Worm (Caenorhabditis elegans) whole organism, L3 larva: ENCODE data around the gene F45E4.5.

Experiments used
- R02D3.7 ChIP-seq: fragments of 150-350 bp; optimal IDR thresholded peaks from 2 replicates; lab custom pipeline; 2014; ENCODE audit warnings: missing biosample characterization, missing genetic modification characterization
- ama-1 ChIP-seq: fragments of 150-350 bp; optimal IDR thresholded peaks from 2 replicates; lab custom pipeline; 2018
- ceh-16 ChIP-seq: sonication (generic microtip); optimal IDR thresholded peaks from 2 replicates; lab custom pipeline; 2017; ENCODE audit warnings: missing biosample characterization, missing genetic modification characterization
- egl-27 ChIP-seq: sonication (generic microtip); optimal IDR thresholded peaks from 4 replicates; lab custom pipeline; 2017; ENCODE audit warnings: missing biosample characterization, missing genetic modification reagents, missing genetic modification characterization
- egl-5 ChIP-seq: fragments of 150-350 bp; optimal IDR thresholded peaks from 2 replicates; lab custom pipeline; 2017; ENCODE audit warnings: missing biosample characterization, missing genetic modification reagents, missing genetic modification characterization, inconsistent platforms
- elt-1 ChIP-seq: fragments of 150-350 bp; optimal IDR thresholded peaks from 2 replicates; lab custom pipeline; 2014; ENCODE audit warnings: missing biosample characterization, missing genetic modification characterization
- elt-2 ChIP-seq: sonication (generic microtip); optimal IDR thresholded peaks from 2 replicates; lab custom pipeline; 2016; ENCODE audit warnings: missing genetic modification reagents, mild to moderate bottlenecking, missing genetic modification characterization, missing compliant biosample characterization
- elt-3 ChIP-seq, 3 experiments: fragments of 150-350 bp in 1 of 3; sonication (generic microtip) in 2 of 3; optimal IDR thresholded peaks; 2 replicates in 2 of 3; 4 replicates in 1 of 3; lab custom pipeline; 2014 to 2017; ENCODE audit warnings: missing biosample characterization in 3 of 3, missing genetic modification characterization in 3 of 3
- fkh-10 ChIP-seq: sonication (generic microtip); optimal IDR thresholded peaks from 2 replicates; lab custom pipeline; 2017; ENCODE audit warnings: missing biosample characterization, missing genetic modification reagents, missing genetic modification characterization
- fkh-2 ChIP-seq: fragments of 150-350 bp; optimal IDR thresholded peaks from 2 replicates; lab custom pipeline; 2014; ENCODE audit warnings: missing biosample characterization, missing genetic modification reagents, missing genetic modification characterization
- fos-1 ChIP-seq: fragments of 150-350 bp; optimal IDR thresholded peaks from 2 replicates; lab custom pipeline; 2014; ENCODE audit warnings: missing biosample characterization, missing genetic modification characterization
- hmg-11 ChIP-seq: sonication (generic microtip); optimal IDR thresholded peaks from 2 replicates; lab custom pipeline; 2016; ENCODE audit warnings: missing genetic modification characterization, missing compliant biosample characterization
- lin-15B ChIP-seq: fragments of 150-350 bp; optimal IDR thresholded peaks from 2 replicates; lab custom pipeline; 2014; ENCODE audit warnings: missing biosample characterization, missing genetic modification characterization
- lin-39 ChIP-seq: fragments of 150-350 bp; optimal IDR thresholded peaks from 2 replicates; lab custom pipeline; 2018; ENCODE audit warnings: missing biosample characterization, missing genetic modification reagents, missing genetic modification characterization
- mdl-1 ChIP-seq: fragments of 150-350 bp; optimal IDR thresholded peaks from 2 replicates; lab custom pipeline; 2014; ENCODE audit warnings: missing biosample characterization, missing genetic modification characterization
- mml-1 ChIP-seq: fragments of 150-350 bp; sonication (generic microtip); optimal IDR thresholded peaks from 3 replicates; lab custom pipeline; 2014; ENCODE audit warnings: missing biosample characterization, missing genetic modification characterization
- nfya-1 ChIP-seq: sonication (generic microtip); optimal IDR thresholded peaks from 2 replicates; lab custom pipeline; 2017; ENCODE audit warnings: missing genetic modification characterization, mild to moderate bottlenecking, missing compliant biosample characterization, antibody characterized with exemption, moderate library complexity; ENCODE audit not compliant: insufficient read depth
- nhr-11 ChIP-seq: fragments of 150-350 bp; optimal IDR thresholded peaks from 2 replicates; lab custom pipeline; 2014; ENCODE audit warnings: missing biosample characterization, missing genetic modification characterization
- nhr-12 ChIP-seq: fragments of 150-350 bp; optimal IDR thresholded peaks from 2 replicates; lab custom pipeline; 2014; ENCODE audit warnings: missing biosample characterization, missing genetic modification characterization
- nhr-23 ChIP-seq: fragments of 150-350 bp; optimal IDR thresholded peaks from 2 replicates; lab custom pipeline; 2014; ENCODE audit warnings: missing biosample characterization, missing genetic modification reagents, missing genetic modification characterization
- nhr-25 ChIP-seq: sonication (generic microtip); optimal IDR thresholded peaks from 2 replicates; lab custom pipeline; 2017; ENCODE audit warnings: missing biosample characterization, missing genetic modification characterization
- nhr-43 ChIP-seq: sonication (generic microtip); optimal IDR thresholded peaks from 2 replicates; lab custom pipeline; 2016; ENCODE audit warnings: mild to moderate bottlenecking, missing genetic modification characterization, missing compliant biosample characterization; ENCODE audit not compliant: poor library complexity, severe bottlenecking
- nhr-67 ChIP-seq: fragments of 150-350 bp; optimal IDR thresholded peaks from 2 replicates; lab custom pipeline; 2014; ENCODE audit warnings: missing biosample characterization, missing genetic modification characterization
- nhr-76 ChIP-seq: fragments of 150-350 bp; sonication (generic microtip); optimal IDR thresholded peaks from 5 replicates; lab custom pipeline; 2014; ENCODE audit warnings: missing biosample characterization, missing genetic modification characterization
- pha-4 ChIP-seq: fragments of 150-350 bp; optimal IDR thresholded peaks from 2 replicates; lab custom pipeline; 2014; ENCODE audit warnings: missing biosample characterization, missing genetic modification reagents, missing genetic modification characterization
- pqm-1 ChIP-seq: fragments of 150-350 bp; optimal IDR thresholded peaks from 2 replicates; lab custom pipeline; 2017; ENCODE audit warnings: missing biosample characterization, missing genetic modification characterization, inconsistent platforms
- skn-1 ChIP-seq: fragments of 150-350 bp; optimal IDR thresholded peaks from 2 replicates; lab custom pipeline; 2014; ENCODE audit warnings: missing biosample characterization, missing genetic modification characterization
- snpc-4 ChIP-seq: fragments of 150-350 bp; optimal IDR thresholded peaks from 2 replicates; lab custom pipeline; 2014; ENCODE audit warnings: missing biosample characterization, missing genetic modification characterization
- tbx-2 ChIP-seq: sonication (generic microtip); optimal IDR thresholded peaks from 2 replicates; lab custom pipeline; 2016; ENCODE audit warnings: mild to moderate bottlenecking, missing genetic modification characterization, missing compliant biosample characterization
- ztf-4 ChIP-seq: fragments of 150-350 bp; optimal IDR thresholded peaks from 2 replicates; lab custom pipeline; 2014; ENCODE audit warnings: missing biosample characterization, missing genetic modification characterization

The F45E4.5 gene

ce11 chrIV:7663006-7663405 is 34.2 kb upstream of the F45E4.5 start (continued):
- no peak for TF ChIP-seq nhr-76 (tag; lab: Kevin White, UChicago)
- no peak for TF ChIP-seq fos-1 (tag; lab: Kevin White, UChicago)
- TF ChIP-seq snpc-4: no peak
- no peak for TF ChIP-seq mdl-1
- TF ChIP-seq lin-15B: no peak

ce11 chrIV:7661569-7661968 is 32.7 kb upstream of the F45E4.5 start:
- TF ChIP-seq nhr-43 (tag; lab: Kevin White, UChicago) (no peak), fkh-10 (GFP tag; lab: Kevin White, UChicago) (peak; percentile 4)

ce11 chrIV:7659481-7659880 is 30.6 kb upstream of the F45E4.5 start:
- TF ChIP-seq nhr-11 (no peak), nfya-1 (peak; percentile 11), ama-1 (lab: Kevin White, UChicago) (no peak), mml-1 (tag; lab: Kevin White, UChicago) (no peak), snpc-4 (no peak), tbx-2 (tag; lab: Kevin White, UChicago) (no peak), egl-5 (tag; lab: Kevin White, UChicago) (peak; percentile 80), elt-3 (tag; optimal IDR thresholded peaks at IDR 0.05; lab: Kevin White, UChicago) (no peak), nhr-43 (tag; lab: Kevin White, UChicago) (no peak), egl-27 (tag; lab: Kevin White, UChicago) (no peak), fos-1 (tag; lab: Kevin White, UChicago) (no peak), lin-39 (tag; lab: Kevin White, UChicago) (peak; percentile 46), pha-4 (tag; lab: Kevin White, UChicago) (no peak), fkh-2 (tag; lab: Kevin White, UChicago) (no peak)

ce11 chrIV:7658589-7658988 is 29.7 kb upstream of the F45E4.5 start, which contains the start of gene C08G9.1:
C08G9.1 (plus strand) TSS chrIV:7658763.
- TF ChIP-seq egl-5 (tag; lab: Kevin White, UChicago): peak; percentile 31
- peak; percentile 41 for TF ChIP-seq nfya-1
- TF ChIP-seq elt-3 (tag; optimal IDR thresholded peaks at IDR 0.05; lab: Kevin White, UChicago): no peak
- TF ChIP-seq lin-39 (tag; lab: Kevin White, UChicago): peak; percentile 27

- TF ChIP-seq R02D3.7 (tag; lab: Kevin White, UChicago) (peak; percentile 30), nhr-12 (tag; lab: Kevin White, UChicago) (no peak), pqm-1 (tag; lab: Kevin White, UChicago) (peak; percentile 27), snpc-4 (peak; percentile 71), lin-39 (tag; lab: Kevin White, UChicago) (peak; percentile 69), hmg-11 (tag; lab: Kevin White, UChicago) (peak; percentile 52), elt-3 (tag; optimal IDR thresholded peaks at IDR 0.05; lab: Kevin White, UChicago) (peak in 1 of 3 experiments; percentile 25), nfya-1 (peak; percentile 78), elt-1 (peak; percentile 30), ztf-4 (no peak), nhr-25 (tag; lab: Kevin White, UChicago) (peak; percentile 84), nhr-67 (no peak), elt-2 (tag; lab: Kevin White, UChicago) (peak; percentile 46), pha-4 (tag; lab: Kevin White, UChicago) (peak; percentile 85), nhr-43 (tag; lab: Kevin White, UChicago) (peak; percentile 43), ceh-16 (tag; lab: Kevin White, UChicago) (no peak), nhr-23 (peak; percentile 77), lin-15B (peak; percentile 85), skn-1 (tag; lab: Kevin White, UChicago) (peak; percentile 21), ama-1 (lab: Kevin White, UChicago) (no peak)
- TF ChIP-seq, all 47 proteins: peak for 15
Observed at ce11 chrIV:7654212-7654778, 25.5 kb upstream of the F45E4.5 start, which contains the start of gene nrde-4. nrde-4 (minus strand) TSS chrIV:7654262.

- TF ChIP-seq nhr-23 (no peak), elt-2 (tag; lab: Kevin White, UChicago) (peak; percentile 38)
Observed at ce11 chrIV:7653198-7653597, 24.4 kb upstream of the F45E4.5 start.
